Worm (Caenorhabditis elegans): Measurements from ENCODE around the gene K09C8.9.

The K09C8.9 gene

DNA sequence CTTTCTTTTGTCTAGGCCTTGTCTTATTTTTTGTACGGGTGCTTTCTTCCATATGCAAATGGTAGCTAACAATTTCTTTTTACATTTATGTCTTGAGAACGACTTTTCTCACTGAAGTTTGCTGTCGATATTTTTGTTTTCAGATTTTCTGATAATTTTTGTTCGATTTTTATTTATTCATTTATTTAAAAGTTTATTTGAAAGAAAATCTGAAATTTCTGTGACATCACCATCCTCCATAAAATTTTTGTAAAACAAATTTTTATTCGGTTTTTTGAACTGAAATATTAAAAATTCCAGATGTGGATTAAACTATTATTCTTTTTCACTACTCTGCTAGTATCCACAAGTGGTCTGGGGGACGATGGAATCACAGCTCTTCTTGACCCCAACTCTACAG, 13.8 kb downstream of the K09C8.9 start, which contains the start of gene pbo-4:
Gene pbo-4, plus strand, starts transcription at position 301 of the 400 bp plus-strand sequence.
- TF ChIP-seq daf-19 (GFP tag; conservative IDR thresholded peaks at IDR 0.05) (no peak), zag-1 (tag; optimal IDR thresholded peaks at IDR 0.05) (no peak), Y105C5A.15 (GFP tag; IDR thresholded peaks at IDR 0.05) (no peak), zip-11 (GFP tag; IDR thresholded peaks at IDR 0.05) (no peak), T26A8.4 (GFP tag; IDR thresholded peaks at IDR 0.05) (no peak), F37D6.2 (tag; optimal IDR thresholded peaks at IDR 0.05) (no peak), nhr-6 (tag; optimal IDR thresholded peaks at IDR 0.05) (no peak), Y75B8A.6 (GFP tag; IDR thresholded peaks at IDR 0.05) (no peak), Y48G9A.11 (GFP tag; IDR thresholded peaks at IDR 0.05) (no peak)

DNA sequence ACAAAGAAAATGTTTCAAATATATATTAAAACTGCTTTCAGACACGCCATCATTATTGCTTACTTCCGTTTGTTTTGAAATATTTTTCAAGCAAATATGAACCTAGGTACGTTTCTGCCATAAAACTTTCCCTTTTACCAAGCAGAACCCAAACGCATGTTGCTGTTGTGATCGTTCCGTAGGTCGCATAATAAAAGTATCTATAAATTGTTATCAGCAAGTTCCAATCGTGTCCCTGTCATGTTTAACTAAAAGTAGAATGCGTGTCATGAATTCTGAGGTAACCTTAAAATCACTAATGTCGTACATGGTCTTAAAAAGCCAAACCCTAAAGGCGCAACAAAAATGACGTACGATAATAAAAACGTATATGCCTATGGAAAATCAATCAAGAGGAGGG, 15.7 kb downstream of the K09C8.9 start:
- TF ChIP-seq nhr-48 (tag; optimal IDR thresholded peaks at IDR 0.05) (peak; percentile 39), nhr-28 (tag; optimal IDR thresholded peaks at IDR 0.05) (no peak), gei-8 (GFP tag; optimal IDR thresholded peaks at IDR 0.05) (no peak), lin-29 (GFP tag; IDR thresholded peaks at IDR 0.05) (no peak), ceh-28 (tag; optimal IDR thresholded peaks at IDR 0.05) (no peak), cey-2 (tag; optimal IDR thresholded peaks at IDR 0.05; ENCODE audit: borderline replicate concordance, insufficient read depth) (no peak), rbr-2 (tag; optimal IDR thresholded peaks at IDR 0.05) (no peak), set-16 (GFP tag; IDR thresholded peaks at IDR 0.05) (no peak), dmd-6 (GFP tag; IDR thresholded peaks at IDR 0.05) (0 out of 2 replicates have a peak, but pooled peaks have one; percentile 15), dve-1 (tag; optimal IDR thresholded peaks at IDR 0.05; ENCODE audit: insufficient read depth) (peak; percentile 39), nhr-237 (tag; optimal IDR thresholded peaks at IDR 0.05) (no peak), dmd-8 (GFP tag; IDR thresholded peaks at IDR 0.05) (no peak), ama-1 (optimal IDR thresholded peaks at IDR 0.05) (no peak), sdz-12 (GFP tag; optimal IDR thresholded peaks at IDR 0.05) (no peak), lin-13 (GFP tag; optimal IDR thresholded peaks at IDR 0.05) (no peak), arid-1 (GFP tag; conservative IDR thresholded peaks at IDR 0.05) (no peak), nhr-111 (GFP tag; optimal IDR thresholded peaks at IDR 0.05) (no peak), mep-1 (tag; optimal IDR thresholded peaks at IDR 0.05) (no peak), zfp-2 (tag; optimal IDR thresholded peaks at IDR 0.05) (no peak), ztf-11 (tag; optimal IDR thresholded peaks at IDR 0.05) (no peak), php-3 (GFP tag; IDR thresholded peaks at IDR 0.05) (peak; percentile 88), mxl-3 (GFP tag; optimal IDR thresholded peaks at IDR 0.05) (no peak), nhr-102 (tag; optimal IDR thresholded peaks at IDR 0.05) (no peak), ceh-32 (tag; optimal IDR thresholded peaks at IDR 0.05; ENCODE audit: poor library complexity) (no peak), Y5F2A.4 (GFP tag; optimal IDR thresholded peaks at IDR 0.05) (no peak), skn-1 (tag; optimal IDR thresholded peaks at IDR 0.05) (no peak), nhr-41 (GFP tag; IDR thresholded peaks at IDR 0.05) (no peak), pqm-1 (tag; optimal IDR thresholded peaks at IDR 0.05) (no peak), daf-16 (GFP tag; optimal IDR thresholded peaks at IDR 0.05) (no peak), daf-16 (tag; optimal IDR thresholded peaks at IDR 0.05) (peak; percentile 66), ces-1 (GFP tag; optimal IDR thresholded peaks at IDR 0.05) (no peak), hmg-1.1 (GFP tag; IDR thresholded peaks at IDR 0.05) (no peak), F49E8.2 (tag; optimal IDR thresholded peaks at IDR 0.05; ENCODE audit: borderline replicate concordance) (no peak), attf-4 (tag; optimal IDR thresholded peaks at IDR 0.05) (no peak), aly-2 (tag; optimal IDR thresholded peaks at IDR 0.05) (no peak), unc-62 (GFP tag; optimal IDR thresholded peaks at IDR 0.05 in 1 of 2) (no peak), unc-62 (tag; optimal IDR thresholded peaks at IDR 0.05) (no peak), ceh-20 (GFP tag; IDR thresholded peaks at IDR 0.05) (no peak), fkh-10 (GFP tag; optimal IDR thresholded peaks at IDR 0.05) (no peak), spr-3 (GFP tag; optimal IDR thresholded peaks at IDR 0.05) (no peak), nhr-6 (tag; optimal IDR thresholded peaks at IDR 0.05) (no peak), lin-39 (tag; optimal IDR thresholded peaks at IDR 0.05) (no peak), vab-7 (GFP tag; IDR thresholded peaks at IDR 0.05) (no peak)
